Worm (Caenorhabditis elegans) whole organism, midembryonic: ENCODE measurements around the gene F20D6.10.

Source experiments
- T22C8.4 ChIP-seq: fragments of 200-800 bp; sonication (Bioruptor generic); IDR thresholded peaks from 2 replicates; pipeline ENCODE4 v1.3.6; 2022; ENCODE audit warnings: missing genetic modification characterization, missing compliant biosample characterization
- cog-1 ChIP-seq: sonication (generic microtip); optimal IDR thresholded peaks from 2 replicates; lab custom pipeline; 2016; ENCODE audit warnings: missing genetic modification characterization, missing compliant biosample characterization
- flt-1 ChIP-seq: fragments of 200-800 bp; sonication (Bioruptor generic); IDR thresholded peaks from 2 replicates; pipeline ENCODE4 v1.3.6; 2022; ENCODE audit warnings: missing genetic modification characterization, missing compliant biosample characterization
- klf-2 ChIP-seq: fragments of 200-800 bp; sonication (Bioruptor generic); conservative IDR thresholded peaks from 2 replicates; pipeline ENCODE4 v1.3.6; 2022; ENCODE audit warnings: missing genetic modification reagents, missing genetic modification characterization, missing compliant biosample characterization
- med-1 ChIP-seq: sonication (generic microtip); optimal IDR thresholded peaks from 2 replicates; lab custom pipeline; 2017; ENCODE audit warnings: missing genetic modification characterization, mild to moderate bottlenecking, missing compliant biosample characterization, antibody characterized with exemption, missing genetic modification reagents; ENCODE audit not compliant: insufficient read depth
- ref-1 ChIP-seq: fragments of 200-800 bp; sonication (Bioruptor generic); conservative IDR thresholded peaks from 2 replicates; pipeline ENCODE4 v1.3.6; 2022; ENCODE audit warnings: missing genetic modification reagents, missing genetic modification characterization, missing compliant biosample characterization
- tab-1 ChIP-seq: fragments of 200-800 bp; sonication (Bioruptor generic); IDR thresholded peaks from 2 replicates; pipeline ENCODE4 v1.3.6; 2022; ENCODE audit warnings: missing genetic modification characterization, missing compliant biosample characterization
- ztf-23 ChIP-seq: fragments of 200-800 bp; sonication (Bioruptor generic); IDR thresholded peaks from 2 replicates; pipeline ENCODE4 v1.3.6; 2022; ENCODE audit warnings: missing genetic modification reagents, missing genetic modification characterization, missing compliant biosample characterization
- ztf-29 ChIP-seq: fragments of 200-800 bp; sonication (Bioruptor generic); IDR thresholded peaks from 2 replicates; pipeline ENCODE4 v1.3.6; 2022; ENCODE audit warnings: missing genetic modification reagents, missing genetic modification characterization, missing compliant biosample characterization

F20D6.10 gene

DNA sequence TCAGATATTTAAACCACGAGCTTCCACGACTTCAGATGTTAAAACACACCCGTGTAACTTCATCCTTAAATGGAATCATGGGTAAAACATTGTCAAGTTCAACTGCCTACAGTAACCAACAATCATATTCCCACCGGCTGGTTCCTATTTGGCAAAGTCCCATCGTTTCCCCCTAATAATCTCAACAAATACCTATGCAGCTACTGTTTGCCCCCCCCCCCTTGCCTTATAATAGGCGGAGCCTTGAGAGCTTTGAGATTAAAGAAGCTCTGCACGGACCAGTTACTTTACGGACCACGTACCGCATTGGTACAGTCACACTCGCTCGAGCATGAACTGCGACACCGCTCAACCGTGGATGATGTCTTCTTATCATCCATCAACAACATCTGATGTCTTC lies 28.9 kb upstream of the F20D6.10 start, which contains the start of gene pax-1:
pax-1 (plus strand) TSS at position 301 of the 400 bp plus-strand sequence.
- no peak for TF ChIP-seq tab-1
- no peak for TF ChIP-seq ztf-29
- no peak for TF ChIP-seq T22C8.4 (GFP tag; lab: Robert Waterston, UW)
- no peak for TF ChIP-seq ref-1 (GFP tag; lab: Robert Waterston, UW)
- no peak for TF ChIP-seq ztf-23 (GFP tag; lab: Robert Waterston, UW)
- TF ChIP-seq klf-2 (GFP tag; lab: Robert Waterston, UW), result no peak
- no peak for TF ChIP-seq cog-1 (tag; lab: Kevin White, UChicago)

DNA sequence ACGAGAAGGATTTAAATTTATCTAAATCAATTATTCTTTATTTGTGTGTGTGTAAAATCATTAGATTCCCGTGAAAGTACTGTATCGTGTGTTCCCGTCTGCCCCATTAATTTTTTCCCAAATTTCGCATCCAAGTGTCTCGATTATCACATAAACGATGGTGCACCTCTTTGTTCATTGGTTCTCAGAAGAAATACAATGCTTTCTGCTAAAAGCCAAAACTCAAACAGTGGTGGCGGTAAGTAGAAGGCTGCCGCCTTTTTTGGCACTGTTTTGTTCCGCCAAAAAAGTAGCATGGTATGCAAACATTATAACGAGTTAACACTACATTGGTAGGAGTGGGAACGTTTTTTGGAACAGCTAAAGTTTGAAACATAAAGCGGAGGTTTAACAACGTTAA lies 27.7 kb upstream of the F20D6.10 start:
- TF ChIP-seq ref-1 (GFP tag; lab: Robert Waterston, UW) (no peak), med-1 (GFP tag; lab: Kevin White, UChicago) (no peak), klf-2 (GFP tag; lab: Robert Waterston, UW) (no peak), ztf-23 (GFP tag; lab: Robert Waterston, UW) (no peak), T22C8.4 (GFP tag; lab: Robert Waterston, UW) (no peak), tab-1 (no peak), flt-1 (no peak), ztf-29 (no peak)

DNA sequence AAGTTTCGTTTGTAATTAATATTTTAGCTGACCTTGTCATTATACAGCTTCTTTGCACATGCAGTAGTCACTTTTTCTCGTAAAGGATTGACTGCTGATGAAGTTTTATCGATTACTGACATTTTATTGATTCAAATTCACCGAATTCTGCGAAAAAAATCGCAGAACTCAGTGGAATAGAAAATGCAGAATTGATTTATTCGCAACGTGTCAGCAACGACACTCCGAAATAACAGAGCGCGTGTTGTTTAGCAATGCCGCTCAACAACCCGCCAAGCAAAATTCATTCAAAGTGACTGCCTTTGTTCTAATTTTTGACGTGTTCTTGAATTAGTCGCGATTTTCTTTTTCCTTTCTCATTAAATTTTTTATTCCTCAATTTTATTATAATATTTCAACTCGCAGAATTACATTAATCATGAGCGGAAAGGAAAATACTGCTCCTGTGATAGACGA lies 25.4 kb upstream of the F20D6.10 start, which contains the start of the genes cogc-6 and air-1:
cogc-6 (minus strand) TSS at position 234 of the 456 bp plus-strand sequence.
air-1 (plus strand) TSS at position 406 of the 456 bp plus-strand sequence.
- TF ChIP-seq ref-1 (GFP tag; lab: Robert Waterston, UW) (no peak), T22C8.4 (GFP tag; lab: Robert Waterston, UW) (no peak), klf-2 (GFP tag; lab: Robert Waterston, UW) (no peak), ztf-29 (no peak), ztf-23 (GFP tag; lab: Robert Waterston, UW) (no peak), med-1 (GFP tag; lab: Kevin White, UChicago) (no peak), cog-1 (tag; lab: Kevin White, UChicago) (no peak)

DNA sequence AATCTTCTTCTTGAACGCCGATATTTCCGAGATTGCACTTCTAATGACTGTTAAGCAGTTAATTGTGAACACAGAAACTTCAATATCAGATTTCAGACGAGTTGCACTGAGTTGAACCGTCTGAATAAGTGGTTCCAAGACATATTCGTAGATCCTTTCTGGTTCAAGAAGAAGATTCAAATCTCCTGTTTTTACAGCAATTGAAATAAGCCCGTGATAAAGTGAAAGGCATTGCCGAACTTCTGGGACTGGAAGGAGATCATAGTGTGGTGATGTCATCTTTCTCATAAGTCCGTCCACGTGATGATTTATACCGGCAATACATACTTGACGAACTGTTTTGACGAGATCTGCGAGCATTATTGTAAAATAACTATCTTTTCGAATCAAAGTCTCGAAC lies 23.8 kb upstream of the F20D6.10 start:
- TF ChIP-seq cog-1 (tag; lab: Kevin White, UChicago) (no peak), ztf-23 (GFP tag; lab: Robert Waterston, UW) (no peak), klf-2 (GFP tag; lab: Robert Waterston, UW) (no peak), ref-1 (GFP tag; lab: Robert Waterston, UW) (no peak), med-1 (GFP tag; lab: Kevin White, UChicago) (no peak), T22C8.4 (GFP tag; lab: Robert Waterston, UW) (no peak), tab-1 (no peak), ztf-29 (no peak), flt-1 (no peak)

DNA sequence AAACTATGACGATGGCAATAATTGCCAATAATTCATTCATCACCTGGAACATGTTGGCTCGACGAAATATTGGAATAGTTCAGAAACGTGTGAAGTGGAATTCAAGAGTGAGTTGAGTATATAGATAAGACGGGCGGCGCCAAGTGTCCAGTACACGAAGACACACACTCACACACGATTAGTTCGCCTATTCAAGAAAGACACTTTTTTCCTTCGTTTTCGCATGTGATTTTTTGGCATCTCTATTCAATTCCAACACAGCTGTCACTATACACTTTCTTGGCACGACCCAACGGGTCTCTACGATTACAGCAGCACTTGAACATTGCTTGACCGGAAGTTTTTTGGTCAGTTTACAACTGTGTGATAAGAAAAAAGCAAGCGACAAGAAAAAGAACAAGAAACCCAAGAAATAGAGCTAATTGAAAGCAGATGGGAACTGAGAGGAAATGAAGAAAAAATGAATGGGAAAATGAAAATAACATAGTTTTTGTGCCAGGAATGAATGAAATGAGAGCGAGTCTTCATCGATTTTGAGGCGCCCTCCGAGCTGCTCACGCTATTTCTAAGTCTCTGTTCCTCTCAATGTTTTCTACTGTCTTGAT lies 22.0 kb upstream of the F20D6.10 start, which contains the start of gene K07C11.8:
K07C11.8 (minus strand) TSS at position 224 of the 605 bp plus-strand sequence.
- TF ChIP-seq ref-1 (GFP tag; lab: Robert Waterston, UW), result no peak
- no peak for TF ChIP-seq klf-2 (GFP tag; lab: Robert Waterston, UW)
- no peak for TF ChIP-seq ztf-23 (GFP tag; lab: Robert Waterston, UW)
- TF ChIP-seq ztf-29, result no peak
- no peak for TF ChIP-seq med-1 (GFP tag; lab: Kevin White, UChicago)
- no peak for TF ChIP-seq cog-1 (tag; lab: Kevin White, UChicago)
- no peak for TF ChIP-seq tab-1
- TF ChIP-seq T22C8.4 (GFP tag; lab: Robert Waterston, UW), result no peak
- TF ChIP-seq flt-1, result no peak

DNA sequence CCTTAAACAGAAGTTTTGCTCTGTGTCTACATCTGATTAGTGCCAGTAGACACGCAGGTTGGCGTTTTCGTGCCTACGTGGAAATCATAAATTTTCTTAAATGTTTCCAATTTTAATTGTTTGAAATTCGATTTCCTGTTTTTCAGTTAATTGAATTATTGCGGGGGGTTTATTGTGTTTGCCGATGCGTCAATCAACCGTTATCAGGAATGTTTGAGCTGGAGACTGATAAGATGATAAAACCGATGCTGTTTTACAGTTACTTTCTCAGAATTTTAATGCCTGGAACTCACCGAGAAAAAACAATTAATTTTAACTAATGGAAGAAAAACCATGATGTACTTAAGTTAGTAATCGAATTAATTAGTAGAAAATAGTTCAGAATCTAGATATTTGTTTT lies 21.4 kb upstream of the F20D6.10 start:
- no peak for TF ChIP-seq klf-2 (GFP tag; lab: Robert Waterston, UW)
- no peak for TF ChIP-seq ztf-29
- TF ChIP-seq flt-1, result no peak
- no peak for TF ChIP-seq ref-1 (GFP tag; lab: Robert Waterston, UW)
- TF ChIP-seq ztf-23 (GFP tag; lab: Robert Waterston, UW), result no peak
- no peak for TF ChIP-seq cog-1 (tag; lab: Kevin White, UChicago)
- no peak for TF ChIP-seq med-1 (GFP tag; lab: Kevin White, UChicago)
- TF ChIP-seq T22C8.4 (GFP tag; lab: Robert Waterston, UW), result no peak
- no peak for TF ChIP-seq tab-1

DNA sequence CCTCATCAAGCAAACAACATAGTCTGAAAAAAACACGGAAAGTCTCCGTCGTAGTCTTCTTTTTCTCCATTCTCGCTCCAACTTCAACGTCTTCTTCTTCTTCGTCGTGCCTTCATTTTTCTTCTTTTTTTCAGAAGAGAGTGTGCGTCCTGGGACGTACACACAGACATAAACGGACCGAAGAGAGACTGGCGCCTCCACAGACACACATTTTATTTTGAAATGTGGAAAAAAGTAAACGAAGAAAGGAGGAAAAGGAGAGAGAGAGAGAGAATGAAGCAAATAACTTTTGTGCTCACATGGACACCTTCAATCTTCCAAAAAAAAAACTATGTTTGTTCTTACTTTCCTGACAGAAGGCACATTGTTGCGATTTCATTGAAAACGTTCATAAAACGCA lies 19.4 kb upstream of the F20D6.10 start:
- no peak for TF ChIP-seq ref-1 (GFP tag; lab: Robert Waterston, UW)
- TF ChIP-seq flt-1, result no peak
- TF ChIP-seq cog-1 (tag; lab: Kevin White, UChicago), result no peak
- TF ChIP-seq med-1 (GFP tag; lab: Kevin White, UChicago), result no peak
- no peak for TF ChIP-seq ztf-29
- no peak for TF ChIP-seq T22C8.4 (GFP tag; lab: Robert Waterston, UW)
- TF ChIP-seq klf-2 (GFP tag; lab: Robert Waterston, UW), result no peak
- TF ChIP-seq ztf-23 (GFP tag; lab: Robert Waterston, UW), result no peak
- TF ChIP-seq tab-1, result no peak

DNA sequence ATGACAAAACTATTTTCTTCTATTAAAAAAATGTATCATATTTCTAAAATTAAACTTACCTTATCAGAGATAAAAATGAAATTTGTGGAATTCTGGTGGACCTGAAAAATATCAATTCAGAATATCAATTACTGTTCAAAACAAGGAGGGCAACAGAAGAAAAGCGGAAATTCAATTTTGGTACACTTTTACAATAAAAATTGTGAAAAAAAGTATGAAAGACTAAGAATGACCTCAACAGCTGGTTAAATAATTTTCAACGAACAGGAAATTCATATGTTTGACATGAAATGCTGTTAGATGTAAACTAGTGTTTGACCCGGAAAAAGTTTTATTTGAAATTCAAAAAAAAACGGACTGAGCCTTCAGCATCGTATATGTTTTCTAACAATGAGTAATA lies 18.1 kb upstream of the F20D6.10 start, which contains the start of gene K07C11.7:
K07C11.7 (minus strand) TSS at position 101 of the 400 bp plus-strand sequence.
- no peak for TF ChIP-seq T22C8.4 (GFP tag; lab: Robert Waterston, UW)

DNA sequence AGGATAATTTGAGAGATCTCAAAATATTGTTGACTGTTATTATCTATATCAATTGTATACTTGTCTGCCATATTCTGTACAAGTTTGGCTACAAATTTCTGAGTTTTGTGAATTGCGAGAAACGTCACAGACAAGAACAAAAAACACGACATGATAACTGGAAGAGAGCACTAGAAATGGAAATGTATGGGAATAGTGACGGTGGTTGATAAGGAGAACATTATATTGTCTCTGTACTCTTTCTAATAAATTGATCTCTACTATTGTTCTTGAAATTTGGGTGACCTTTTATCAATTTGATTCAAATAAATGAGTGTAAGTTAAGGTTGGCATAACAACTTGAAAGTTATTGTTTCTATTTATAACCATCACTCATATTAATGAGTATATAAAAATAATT lies 17.1 kb upstream of the F20D6.10 start:
- TF ChIP-seq flt-1 (no peak), ref-1 (GFP tag; lab: Robert Waterston, UW) (no peak), T22C8.4 (GFP tag; lab: Robert Waterston, UW) (no peak), cog-1 (tag; lab: Kevin White, UChicago) (no peak), ztf-23 (GFP tag; lab: Robert Waterston, UW) (no peak), ztf-29 (no peak), tab-1 (no peak), med-1 (GFP tag; lab: Kevin White, UChicago) (no peak), klf-2 (GFP tag; lab: Robert Waterston, UW) (no peak)
